Worm (Caenorhabditis elegans) whole organism, L1 larva: Measurements from ENCODE around the gene Y51H7C.7.

ENCODE experiments used
- hpl-2 ChIP-seq: fragments of 150-350 bp; optimal IDR thresholded peaks from 2 replicates; lab custom pipeline; 2014; ENCODE audit warnings: missing biosample characterization, missing genetic modification reagents, missing genetic modification characterization
- mep-1 ChIP-seq: fragments of 150-350 bp; optimal IDR thresholded peaks from 2 replicates; lab custom pipeline; 2014; ENCODE audit warnings: missing biosample characterization, missing genetic modification characterization
- nhr-237 ChIP-seq: fragments of 150-350 bp; optimal IDR thresholded peaks from 2 replicates; lab custom pipeline; 2014; ENCODE audit warnings: missing biosample characterization, missing genetic modification characterization
- nhr-76 ChIP-seq: sonication (generic microtip); optimal IDR thresholded peaks from 2 replicates; lab custom pipeline; 2017; ENCODE audit warnings: missing biosample characterization, missing genetic modification characterization
- nhr-84 ChIP-seq: sonication (generic microtip); optimal IDR thresholded peaks from 2 replicates; lab custom pipeline; 2017; ENCODE audit warnings: missing biosample characterization, missing genetic modification characterization
- pag-3 ChIP-seq: sonication (generic microtip); optimal IDR thresholded peaks from 2 replicates; lab custom pipeline; 2017; ENCODE audit warnings: missing genetic modification characterization, mild to moderate bottlenecking, missing compliant biosample characterization, antibody characterized with exemption, borderline replicate concordance; ENCODE audit not compliant: insufficient read depth
- sox-4 ChIP-seq: sonication (generic microtip); optimal IDR thresholded peaks from 2 replicates; lab custom pipeline; 2016; ENCODE audit warnings: missing genetic modification characterization, missing compliant biosample characterization
- tbx-2 ChIP-seq: sonication (generic microtip); optimal IDR thresholded peaks from 2 replicates; lab custom pipeline; 2016; ENCODE audit warnings: missing genetic modification characterization, missing compliant biosample characterization
- ztf-11 ChIP-seq, 2 experiments: sonication (generic microtip); optimal IDR thresholded peaks; 2 replicates each; lab custom pipeline; 2016 to 2017; ENCODE audit warnings: missing genetic modification characterization in 2 of 2, missing biosample characterization in 1 of 2, missing compliant biosample characterization in 1 of 2

- TF ChIP-seq mep-1 (no peak), hpl-2 (GFP tag; lab: Kevin White, UChicago) (no peak), ztf-11 (tag; optimal IDR thresholded peaks at IDR 0.05; lab: Kevin White, UChicago) (no peak), sox-4 (no peak), nhr-76 (tag; lab: Kevin White, UChicago) (no peak), pag-3 (tag; lab: Kevin White, UChicago) (peak; percentile 62), nhr-84 (tag; lab: Kevin White, UChicago) (no peak), nhr-237 (tag; lab: Kevin White, UChicago) (no peak), tbx-2 (tag; lab: Kevin White, UChicago) (no peak)
These were observed 26.7 kb upstream of the Y51H7C.7 start for ce11 chrII:1375627-1376026.
